Fruit fly (Drosophila melanogaster) S2 (cell line): ENCODE results near the gene bun.

Source experiments
- CG8478 ChIP-seq: fragments of >200 bp; optimal IDR thresholded peaks from 2 replicates; lab custom pipeline; 2018
- CTCF ChIP-seq, 2 experiments: fragments of >200 bp; optimal IDR thresholded peaks; 2 replicates each; lab custom pipeline; 2018

Gene bun

DNA sequence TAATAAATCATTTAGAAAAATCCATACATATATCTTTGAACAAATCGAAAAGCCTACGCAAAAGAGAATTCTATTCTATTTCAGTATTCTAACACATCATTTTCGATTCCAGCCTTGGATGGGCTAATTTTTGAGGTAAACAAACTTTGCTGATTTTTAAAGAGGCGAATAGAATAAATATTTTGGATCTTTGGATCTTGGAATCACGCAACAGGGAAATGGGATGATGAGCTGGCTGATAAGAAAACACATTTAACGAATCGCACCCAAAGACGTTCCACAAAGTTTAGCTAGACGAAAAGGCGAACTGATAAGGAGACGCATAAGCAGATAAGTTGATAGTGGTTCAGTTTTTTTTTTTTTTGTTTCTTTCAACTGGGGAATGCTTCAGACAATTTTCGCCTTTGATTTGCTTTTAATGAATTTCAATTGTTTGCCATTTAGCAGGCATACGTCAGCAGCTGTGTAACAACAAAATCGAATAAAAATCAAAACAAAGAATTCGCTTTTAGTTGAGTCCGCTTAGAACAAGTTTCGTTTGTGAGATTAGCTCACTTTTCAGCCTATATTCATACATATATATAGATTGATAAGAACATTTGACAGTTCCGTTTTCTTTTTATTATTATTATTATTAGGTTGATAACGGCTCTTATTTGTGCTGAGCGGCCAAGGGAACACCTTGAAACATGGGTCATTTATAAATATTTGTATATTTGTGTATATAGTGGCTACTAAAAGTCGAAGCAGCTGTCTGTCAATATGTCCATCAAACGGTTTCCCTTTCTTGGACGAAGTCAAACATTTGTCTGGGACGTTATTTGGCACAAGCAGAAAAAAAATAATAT lies 81.0 kb downstream of the bun start:
- TF ChIP-seq CTCF (optimal IDR thresholded peaks at IDR 0.05; lab: Kevin White, UChicago) (no peak), CG8478 (lab: Kevin White, UChicago) (no peak)

dm6 chr2L:12464065-12464464 lies 82.3 kb downstream of the bun start:
- TF ChIP-seq CTCF (optimal IDR thresholded peaks at IDR 0.05; lab: Kevin White, UChicago) (no peak), CG8478 (lab: Kevin White, UChicago) (no peak)

DNA sequence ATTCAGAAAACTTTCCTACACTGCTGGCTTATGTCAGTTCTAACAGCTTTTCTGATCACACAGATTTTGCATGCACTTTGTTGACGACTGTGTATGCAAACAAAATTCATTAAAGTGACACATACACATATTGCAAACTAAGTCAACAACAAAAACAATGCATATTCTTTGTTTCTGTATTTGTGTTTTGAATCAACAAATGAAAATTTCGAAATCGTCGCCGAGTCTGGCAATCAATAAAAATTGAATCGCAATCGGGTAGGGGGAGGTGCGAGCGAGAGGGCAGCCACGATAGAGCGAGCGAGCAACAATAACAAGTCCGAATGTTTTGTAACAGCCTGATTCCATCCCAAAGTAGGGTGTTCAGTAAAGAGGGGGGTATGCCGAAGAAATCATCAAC lies 83.4 kb downstream of the bun start:
- TF ChIP-seq CG8478 (lab: Kevin White, UChicago) (no peak), CTCF (optimal IDR thresholded peaks at IDR 0.05; lab: Kevin White, UChicago) (no peak)

DNA sequence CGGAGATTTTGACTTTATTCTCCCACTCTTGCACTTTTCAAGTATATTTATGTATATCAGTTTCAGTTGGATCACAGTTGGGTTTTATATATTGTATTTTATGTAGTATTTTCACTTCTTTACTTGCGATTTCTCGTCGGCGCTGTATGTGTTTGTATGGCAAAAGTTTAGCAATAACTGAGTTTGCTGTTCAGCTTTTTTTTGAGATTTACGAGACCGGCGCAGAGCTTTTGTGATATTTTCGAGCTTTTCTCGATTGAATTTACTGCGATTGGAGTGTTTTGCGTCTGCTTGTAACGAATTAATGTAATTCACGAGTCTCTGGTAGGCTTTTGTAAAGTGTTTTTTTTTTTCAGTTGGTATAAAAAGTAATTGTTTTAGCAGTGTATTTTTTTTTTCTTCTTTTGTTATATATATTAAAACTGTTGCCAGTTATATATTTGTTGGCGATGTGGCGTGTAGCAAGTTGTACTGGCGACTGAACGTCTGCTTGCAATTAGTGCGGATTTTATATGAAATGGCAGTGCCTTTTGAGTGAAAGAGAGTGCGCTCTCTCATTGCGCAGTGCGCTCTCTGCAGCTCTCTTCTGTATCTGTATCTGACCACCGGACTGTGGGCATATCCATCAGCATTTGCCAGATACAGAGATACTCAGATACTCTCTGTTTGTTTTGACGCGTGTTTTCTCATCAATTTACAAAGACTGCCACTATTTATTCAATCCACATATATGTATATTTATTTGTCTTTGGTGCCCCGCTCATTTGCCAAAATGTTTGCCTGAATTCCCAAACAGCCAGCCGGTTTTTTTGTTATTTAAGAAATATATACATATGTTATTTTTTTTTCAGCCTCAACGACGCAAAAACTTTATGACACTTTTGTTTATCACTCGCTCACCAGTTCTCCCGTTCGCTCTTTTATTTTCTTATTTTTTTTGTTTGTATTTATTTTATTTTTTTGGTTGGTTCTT lies 85.4 kb downstream of the bun start:
- TF ChIP-seq CTCF (optimal IDR thresholded peaks at IDR 0.05; lab: Kevin White, UChicago) (no peak), CG8478 (lab: Kevin White, UChicago) (no peak)

DNA sequence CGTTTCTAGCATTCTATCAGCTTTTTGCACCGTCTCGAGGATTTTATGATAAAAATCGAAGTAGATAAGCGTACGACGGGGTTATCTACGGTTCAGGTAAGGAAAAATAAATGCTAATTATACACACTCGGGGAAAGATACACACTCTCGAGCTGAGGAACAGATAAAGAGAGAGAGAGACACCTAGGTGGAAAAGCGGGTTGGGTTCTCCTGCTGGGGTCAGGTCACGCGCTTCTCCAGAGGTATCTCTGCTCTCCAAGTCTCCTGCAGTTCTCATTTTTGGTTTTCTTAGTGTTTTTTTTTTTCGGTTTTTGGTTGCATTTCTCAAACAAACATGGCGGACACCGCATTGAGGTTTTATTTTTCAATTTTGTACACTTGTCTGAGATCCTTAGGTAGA lies 86.6 kb downstream of the bun start:
- TF ChIP-seq CG8478 (lab: Kevin White, UChicago) (no peak), CTCF (optimal IDR thresholded peaks at IDR 0.05; lab: Kevin White, UChicago) (no peak)

DNA sequence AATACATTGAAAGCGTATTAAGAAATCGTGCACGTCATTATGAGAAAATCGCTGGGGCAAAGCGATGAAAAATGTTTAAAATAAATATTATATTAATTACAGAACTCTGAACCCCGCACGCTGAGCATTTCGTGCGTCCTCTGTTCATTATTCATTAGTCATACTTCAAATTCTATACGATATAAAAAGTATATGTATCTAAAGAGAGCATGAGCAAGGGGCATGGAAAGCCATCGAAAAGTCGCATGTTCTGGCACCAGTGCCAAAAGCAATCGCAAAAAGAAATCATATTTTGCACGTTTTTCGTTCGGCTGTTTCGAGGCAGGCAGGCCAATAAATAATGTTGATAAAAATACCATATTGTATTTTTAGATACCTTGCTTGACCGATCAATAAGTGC lies 87.2 kb downstream of the bun start:
- TF ChIP-seq CTCF (optimal IDR thresholded peaks at IDR 0.05; lab: Kevin White, UChicago) (no peak), CG8478 (lab: Kevin White, UChicago) (no peak)

- TF ChIP-seq CG8478 (lab: Kevin White, UChicago) (no peak), CTCF (optimal IDR thresholded peaks at IDR 0.05; lab: Kevin White, UChicago) (no peak)
These were observed 88.7 kb downstream of the bun start for dm6 chr2L:12457715-12458114.

- TF ChIP-seq CG8478 (lab: Kevin White, UChicago) (no peak), CTCF (optimal IDR thresholded peaks at IDR 0.05; lab: Kevin White, UChicago) (no peak)
These were observed 89.2 kb downstream of the bun start for dm6 chr2L:12457201-12457600.

DNA sequence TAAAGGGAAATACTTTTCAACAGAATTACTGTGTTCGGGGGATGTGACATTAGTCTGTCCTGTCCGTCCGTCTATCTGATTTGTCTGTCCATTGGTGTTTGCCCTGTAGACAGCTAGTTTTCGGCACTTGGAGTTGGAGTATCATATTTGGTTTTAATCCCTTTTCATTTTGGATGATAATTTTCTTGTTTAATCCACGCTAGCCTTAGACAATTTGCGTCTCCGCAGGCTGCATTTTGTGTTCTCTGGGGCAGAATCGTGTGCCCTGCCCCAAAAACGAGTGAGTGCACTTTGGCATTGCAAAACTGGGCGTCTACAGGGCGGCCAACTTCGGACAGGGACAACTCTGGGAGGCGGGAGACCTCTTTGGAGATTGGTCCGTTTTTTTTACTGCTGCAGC lies 90.7 kb downstream of the bun start:
- TF ChIP-seq CG8478 (lab: Kevin White, UChicago): no peak
- no peak for TF ChIP-seq CTCF (optimal IDR thresholded peaks at IDR 0.05; lab: Kevin White, UChicago)

DNA sequence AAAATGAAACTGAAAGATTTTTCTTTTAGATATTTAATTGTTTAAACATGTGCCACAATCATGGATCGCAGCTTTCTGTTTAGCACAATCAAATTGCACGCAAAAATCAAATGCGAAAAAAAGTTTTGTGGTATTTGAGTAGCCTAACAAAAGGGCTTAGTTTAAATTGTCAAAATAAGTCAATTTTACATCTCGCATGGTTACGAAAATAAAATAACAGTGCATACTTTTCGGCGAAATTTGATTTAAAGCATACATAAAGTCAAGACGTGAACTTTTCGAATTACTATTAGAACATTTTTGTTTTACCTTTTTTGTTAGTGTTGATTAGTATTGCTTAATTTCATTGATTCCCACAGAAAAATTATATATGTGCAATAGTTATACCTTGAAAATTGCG lies 91.4 kb downstream of the bun start:
- TF ChIP-seq CG8478 (lab: Kevin White, UChicago) (no peak), CTCF (optimal IDR thresholded peaks at IDR 0.05; lab: Kevin White, UChicago) (peak; percentile 37 to 51)

- TF ChIP-seq CG8478 (lab: Kevin White, UChicago): no peak
- TF ChIP-seq CTCF (optimal IDR thresholded peaks at IDR 0.05; lab: Kevin White, UChicago): no peak
These were observed 93.1 kb downstream of the bun start, which contains the start of gene CG5418 for dm6 chr2L:12453192-12453800. TSS of gene CG5418 (minus strand) at chr2L:12453242.

dm6 chr2L:12448082-12448621 lies 98.3 kb downstream of the bun start, which contains the start of the genes CG5421 and Oatp33Eb:
TSS of gene CG5421 (minus strand) at chr2L:12448132.
TSS of gene Oatp33Eb (plus strand) at chr2L:12448484.
- no peak for TF ChIP-seq CG8478 (lab: Kevin White, UChicago)
- TF ChIP-seq CTCF (optimal IDR thresholded peaks at IDR 0.05; lab: Kevin White, UChicago): no peak

- TF ChIP-seq CTCF (optimal IDR thresholded peaks at IDR 0.05; lab: Kevin White, UChicago) (no peak), CG8478 (lab: Kevin White, UChicago) (no peak)
These were observed 100.7 kb downstream of the bun start, which contains the start of gene Oatp33Ea for dm6 chr2L:12445743-12446142. TSS of gene Oatp33Ea (minus strand) at chr2L:12445924.
